Worm (Caenorhabditis elegans): ENCODE data around the gene C17H12.2.

C17H12.2 gene

DNA sequence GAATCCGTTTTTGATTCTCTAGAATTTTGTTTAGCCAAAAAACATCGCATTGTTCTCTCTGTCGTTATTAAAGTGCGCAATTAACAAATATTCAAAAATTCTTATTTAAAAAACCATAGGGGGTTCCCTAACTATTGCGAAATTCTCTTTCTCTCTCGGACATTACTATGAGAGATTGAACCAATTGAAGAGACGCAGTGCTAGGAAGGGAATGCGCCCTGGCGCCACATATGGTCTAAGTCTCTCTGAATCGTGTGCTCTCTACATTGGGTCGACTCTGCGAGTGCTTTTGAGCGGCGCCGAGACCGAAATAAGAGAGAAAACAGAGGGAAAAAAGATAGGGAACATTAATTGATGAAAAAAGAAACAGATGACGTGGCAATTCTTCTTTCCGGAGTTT is 4.4 kb downstream of the C17H12.2 start (continued):
- TF ChIP-seq ceh-14 (tag; optimal IDR thresholded peaks at IDR 0.05) (no peak), fax-1 (tag; optimal IDR thresholded peaks at IDR 0.05) (no peak), dve-1 (tag; optimal IDR thresholded peaks at IDR 0.05) (no peak), sox-4 (tag; optimal IDR thresholded peaks at IDR 0.05) (no peak)

DNA sequence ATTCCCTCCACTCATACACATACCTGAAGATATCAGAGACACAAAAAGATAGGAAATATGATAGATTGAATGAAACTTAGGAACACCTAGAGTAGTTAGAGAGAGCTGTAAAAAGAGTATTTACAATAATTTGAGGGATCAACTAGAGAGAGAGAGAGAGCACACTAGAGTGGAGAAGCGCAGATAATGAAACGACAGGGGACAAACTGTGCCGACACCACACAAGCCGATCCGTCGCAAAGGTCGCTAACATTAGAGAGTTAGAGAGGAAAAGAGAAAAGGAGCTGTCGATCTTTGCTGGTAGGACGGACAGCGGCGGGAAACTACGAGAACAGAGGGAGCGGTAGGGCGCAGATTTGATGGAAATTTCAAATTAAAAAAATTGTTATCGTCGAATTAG is 5.1 kb downstream of the C17H12.2 start, which contains the start of gene dyci-1:
Gene dyci-1, minus strand, starts transcription at position 122 of the 400 bp plus-strand sequence.
- TF ChIP-seq C08G9.2 (tag; optimal IDR thresholded peaks at IDR 0.05) (no peak), ceh-48 (tag; optimal IDR thresholded peaks at IDR 0.05) (no peak), ceh-31 (tag; optimal IDR thresholded peaks at IDR 0.05) (peak; percentile 1), ceh-19 (GFP tag; optimal IDR thresholded peaks at IDR 0.05) (no peak), pat-9 (tag; optimal IDR thresholded peaks at IDR 0.05) (no peak), pha-4 (tag; optimal IDR thresholded peaks at IDR 0.05) (no peak), T23F11.4 (GFP tag; optimal IDR thresholded peaks at IDR 0.05) (no peak), npax-4 (tag; optimal IDR thresholded peaks at IDR 0.05) (no peak), ets-4 (tag; optimal IDR thresholded peaks at IDR 0.05) (no peak), ceh-18 (tag; optimal IDR thresholded peaks at IDR 0.05) (peak; percentile 32), tbx-2 (tag; optimal IDR thresholded peaks at IDR 0.05) (peak; percentile 47), tbx-7 (tag; optimal IDR thresholded peaks at IDR 0.05) (no peak), ceh-45 (GFP tag; IDR thresholded peaks at IDR 0.05) (no peak), unc-3 (GFP tag; conservative IDR thresholded peaks at IDR 0.05) (no peak), unc-3 (tag; optimal IDR thresholded peaks at IDR 0.05) (no peak), ceh-22 (tag; optimal IDR thresholded peaks at IDR 0.05) (peak; percentile 2), rnt-1 (tag; optimal IDR thresholded peaks at IDR 0.05) (no peak), F13H6.1 (tag; optimal IDR thresholded peaks at IDR 0.05) (no peak), hlh-30 (tag; optimal IDR thresholded peaks at IDR 0.05; ENCODE audit: insufficient read depth) (no peak), ceh-6 (GFP tag; optimal IDR thresholded peaks at IDR 0.05) (no peak)

DNA sequence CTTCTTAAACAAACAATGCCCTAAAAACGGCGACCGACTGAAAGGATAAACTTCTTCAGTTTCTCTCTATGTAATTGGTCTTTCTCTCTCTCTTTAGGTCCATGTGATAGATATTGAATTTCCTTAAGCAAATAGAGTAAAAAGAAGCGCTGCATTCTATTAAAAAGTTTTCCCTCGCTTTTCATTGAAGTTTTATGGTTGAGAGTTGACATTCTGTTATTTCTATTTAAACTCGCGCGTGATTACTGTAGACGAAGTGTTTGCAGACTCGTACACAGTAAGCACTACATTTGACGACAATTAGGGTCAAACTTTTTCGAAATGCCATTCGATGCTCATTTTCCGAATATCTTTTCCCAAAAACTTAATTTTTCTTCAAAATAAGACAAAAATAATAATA is 13.1 kb downstream of the C17H12.2 start:
- no peak for TF ChIP-seq ahr-1 (tag; optimal IDR thresholded peaks at IDR 0.05)

DNA sequence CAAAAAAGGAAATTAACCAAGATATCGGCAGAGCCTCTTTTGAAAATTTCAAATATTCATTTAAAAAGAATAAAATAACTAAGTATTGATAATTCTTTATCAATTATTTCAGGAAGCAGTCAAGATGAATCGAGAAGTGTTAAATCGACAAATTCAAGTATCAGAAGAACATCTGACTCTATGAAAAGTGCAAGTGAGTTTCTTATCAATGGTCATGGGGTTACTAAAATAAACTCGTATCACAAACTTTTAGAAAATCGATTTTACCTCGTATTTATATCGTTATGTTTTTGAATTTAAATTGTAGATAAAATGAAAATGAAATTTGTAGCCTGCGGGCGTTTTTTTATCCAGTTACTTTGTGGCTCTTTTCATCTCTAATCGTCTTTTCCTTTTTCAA is 18.7 kb downstream of the C17H12.2 start:
- TF ChIP-seq npax-4 (tag; optimal IDR thresholded peaks at IDR 0.05), result no peak
- no peak for TF ChIP-seq ceh-48 (tag; optimal IDR thresholded peaks at IDR 0.05)
- TF ChIP-seq dve-1 (tag; optimal IDR thresholded peaks at IDR 0.05), result no peak
- TF ChIP-seq ttx-3 (tag; optimal IDR thresholded peaks at IDR 0.05), result no peak
- TF ChIP-seq nhr-232 (tag; optimal IDR thresholded peaks at IDR 0.05), result no peak
- TF ChIP-seq ceh-6 (GFP tag; optimal IDR thresholded peaks at IDR 0.05), result no peak
- no peak for TF ChIP-seq ceh-14 (tag; optimal IDR thresholded peaks at IDR 0.05)
- TF ChIP-seq ceh-2 (tag; optimal IDR thresholded peaks at IDR 0.05), result no peak
- TF ChIP-seq unc-55 (GFP tag; optimal IDR thresholded peaks at IDR 0.05), result no peak
- no peak for TF ChIP-seq dmd-4 (tag; optimal IDR thresholded peaks at IDR 0.05; ENCODE audit: borderline replicate concordance)
- TF ChIP-seq rnt-1 (tag; optimal IDR thresholded peaks at IDR 0.05), result no peak
- no peak for TF ChIP-seq eyg-1 (tag; optimal IDR thresholded peaks at IDR 0.05)

DNA sequence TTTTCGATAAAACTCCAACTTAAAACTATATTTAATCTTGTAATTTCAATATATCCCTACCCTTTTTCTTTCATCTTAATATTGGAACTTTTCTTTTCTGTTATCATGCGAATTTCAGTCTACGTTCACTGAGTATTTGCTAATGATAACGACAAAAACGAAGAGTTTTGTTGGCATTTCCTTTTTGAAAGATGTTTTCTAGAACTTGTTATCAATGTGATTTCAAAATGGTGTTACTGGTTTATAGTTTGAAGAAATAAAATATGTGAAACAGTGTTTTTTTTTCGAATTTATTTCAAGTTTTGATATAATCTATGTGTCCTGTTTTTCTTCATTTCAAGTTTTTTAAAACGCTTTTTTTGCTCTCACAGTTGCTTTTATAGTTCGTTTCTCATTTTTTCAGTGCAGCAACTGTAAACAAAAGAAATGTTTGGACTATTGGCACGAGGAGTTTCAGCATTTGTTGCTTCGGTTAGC is 19.8 kb downstream of the C17H12.2 start, which contains the start of gene anat-1:
Gene anat-1, plus strand, starts transcription at position 427 of the 477 bp plus-strand sequence.
- TF ChIP-seq ceh-48 (tag; optimal IDR thresholded peaks at IDR 0.05), result no peak
- no peak for TF ChIP-seq ceh-6 (GFP tag; optimal IDR thresholded peaks at IDR 0.05)
- TF ChIP-seq F13H6.1 (tag; optimal IDR thresholded peaks at IDR 0.05), result no peak

DNA sequence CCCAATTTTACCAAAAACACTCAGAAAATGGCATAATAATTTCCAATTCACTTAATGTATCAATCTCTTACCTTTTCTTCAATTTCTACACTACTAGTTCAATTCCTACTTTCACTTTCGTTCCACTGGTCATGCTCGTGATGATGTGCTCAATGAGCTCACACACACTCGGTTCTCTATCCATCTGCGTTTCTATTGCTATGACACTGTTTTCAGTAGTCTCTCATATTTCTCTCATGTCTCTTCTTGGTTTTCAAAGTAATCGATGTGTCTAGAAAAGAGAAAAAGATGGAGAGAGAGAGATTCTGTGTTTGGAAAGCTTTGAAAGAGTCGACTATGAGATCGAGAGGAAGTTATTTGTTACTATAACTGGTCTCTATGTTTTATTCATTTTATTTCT is 23.0 kb downstream of the C17H12.2 start:
- no peak for TF ChIP-seq lim-6 (tag; optimal IDR thresholded peaks at IDR 0.05)
- TF ChIP-seq hlh-30 (tag; optimal IDR thresholded peaks at IDR 0.05; ENCODE audit: insufficient read depth), result peak; percentile 62
- TF ChIP-seq unc-42 (tag; optimal IDR thresholded peaks at IDR 0.05), result peak; percentile 38
- TF ChIP-seq fax-1 (tag; optimal IDR thresholded peaks at IDR 0.05), result no peak
- TF ChIP-seq K02D7.2 (tag; optimal IDR thresholded peaks at IDR 0.05), result no peak
- peak; percentile 53 for TF ChIP-seq ceh-48 (tag; optimal IDR thresholded peaks at IDR 0.05)
- no peak for TF ChIP-seq C08G9.2 (tag; optimal IDR thresholded peaks at IDR 0.05)
- no peak for TF ChIP-seq ttx-3 (tag; optimal IDR thresholded peaks at IDR 0.05)
- no peak for TF ChIP-seq sox-4 (tag; optimal IDR thresholded peaks at IDR 0.05)
- no peak for TF ChIP-seq C38D4.7 (GFP tag; optimal IDR thresholded peaks at IDR 0.05)
- TF ChIP-seq dve-1 (tag; optimal IDR thresholded peaks at IDR 0.05), result no peak
- TF ChIP-seq F13H6.1 (tag; optimal IDR thresholded peaks at IDR 0.05), result no peak
- no peak for TF ChIP-seq tbx-7 (tag; optimal IDR thresholded peaks at IDR 0.05)
- TF ChIP-seq ceh-31 (tag; optimal IDR thresholded peaks at IDR 0.05), result peak; percentile 54
- TF ChIP-seq nfya-1 (tag; optimal IDR thresholded peaks at IDR 0.05), result peak; percentile 61
- TF ChIP-seq tbx-2 (tag; optimal IDR thresholded peaks at IDR 0.05), result peak; percentile 5
- no peak for TF ChIP-seq syd-9 (tag; optimal IDR thresholded peaks at IDR 0.05)
- TF ChIP-seq hlh-13 (GFP tag; optimal IDR thresholded peaks at IDR 0.05), result no peak
- TF ChIP-seq lin-11 (tag; optimal IDR thresholded peaks at IDR 0.05), result no peak
- TF ChIP-seq zip-5 (tag; optimal IDR thresholded peaks at IDR 0.05), result no peak
- no peak for TF ChIP-seq hlh-8 (tag; optimal IDR thresholded peaks at IDR 0.05)
